Worm (Caenorhabditis elegans) whole organism, L1 larva: ENCODE data around the gene srt-59.

Experiments
- C04F5.9 ChIP-seq: sonication (generic microtip); optimal IDR thresholded peaks from 2 replicates; lab custom pipeline; 2016; ENCODE audit warnings: missing genetic modification characterization, missing compliant biosample characterization
- F16B12.6 ChIP-seq: fragments of 150-350 bp; optimal IDR thresholded peaks from 2 replicates; lab custom pipeline; 2014; ENCODE audit warnings: missing biosample characterization, missing genetic modification characterization
- Y116A8C.19 ChIP-seq: sonication (generic microtip); optimal IDR thresholded peaks from 2 replicates; lab custom pipeline; 2016; ENCODE audit warnings: missing compliant biosample characterization, missing genetic modification characterization, borderline replicate concordance
- ama-1 ChIP-seq: fragments of 150-350 bp; optimal IDR thresholded peaks from 2 replicates; lab custom pipeline; 2014
- ceh-8 ChIP-seq: fragments of 200-800 bp; sonication (Bioruptor generic); optimal IDR thresholded peaks from 2 replicates; lab custom pipeline; 2018; ENCODE audit warnings: mild to moderate bottlenecking, missing genetic modification characterization, moderate library complexity, missing compliant biosample characterization
- ceh-82 ChIP-seq, 3 experiments: fragments of 150-350 bp in 1 of 3; sonication (generic microtip) in 2 of 3; optimal IDR thresholded peaks; 2 replicates each; lab custom pipeline; 2014 to 2017; ENCODE audit warnings: missing biosample characterization in 3 of 3, missing genetic modification characterization in 3 of 3
- ceh-90 ChIP-seq: sonication (generic microtip); optimal IDR thresholded peaks from 2 replicates; lab custom pipeline; 2016; ENCODE audit warnings: missing genetic modification characterization, missing compliant biosample characterization
- dpl-1 ChIP-seq, 3 experiments: fragments of 150-350 bp in 2 of 3; sonication (generic microtip) in 1 of 3; optimal IDR thresholded peaks; 2 replicates each; lab custom pipeline; 2014 to 2017; ENCODE audit warnings: missing biosample characterization in 3 of 3, missing genetic modification characterization in 3 of 3, missing genetic modification reagents in 3 of 3
- dsc-1 ChIP-seq: sonication (generic microtip); optimal IDR thresholded peaks from 2 replicates; lab custom pipeline; 2016; ENCODE audit warnings: mild to moderate bottlenecking, missing genetic modification characterization, missing compliant biosample characterization
- efl-1 ChIP-seq, 4 experiments: fragments of 150-350 bp; optimal IDR thresholded peaks in 3 of 4; peaks in 1 of 4; 1 replicate in 1 of 4; 2 replicates in 3 of 4; lab custom pipeline; 2014; ENCODE audit warnings: missing biosample characterization in 2 of 4, missing genetic modification characterization in 2 of 4, missing genetic modification reagents in 2 of 4
- efl-3 ChIP-seq: fragments of 200-800 bp; sonication (Bioruptor generic); optimal IDR thresholded peaks from 2 replicates; lab custom pipeline; 2018; ENCODE audit warnings: mild to moderate bottlenecking, missing genetic modification characterization, missing compliant biosample characterization
- fkh-10 ChIP-seq: sonication (generic microtip); optimal IDR thresholded peaks from 2 replicates; lab custom pipeline; 2017; ENCODE audit warnings: missing biosample characterization, missing genetic modification reagents, missing genetic modification characterization
- fkh-4 ChIP-seq: sonication (generic microtip); optimal IDR thresholded peaks from 2 replicates; lab custom pipeline; 2016; ENCODE audit warnings: missing compliant biosample characterization, missing genetic modification characterization, borderline replicate concordance
- fkh-8 ChIP-seq: sonication (generic microtip); optimal IDR thresholded peaks from 2 replicates; lab custom pipeline; 2016; ENCODE audit warnings: mild to moderate bottlenecking, missing genetic modification characterization, missing compliant biosample characterization
- fos-1 ChIP-seq: fragments of 150-350 bp; optimal IDR thresholded peaks from 2 replicates; lab custom pipeline; 2014; ENCODE audit warnings: missing biosample characterization, missing genetic modification characterization
- hlh-4 ChIP-seq: sonication (generic microtip); optimal IDR thresholded peaks from 2 replicates; lab custom pipeline; 2016; ENCODE audit warnings: mild to moderate bottlenecking, missing genetic modification characterization, missing compliant biosample characterization
- hpl-2 ChIP-seq: fragments of 150-350 bp; optimal IDR thresholded peaks from 2 replicates; lab custom pipeline; 2014; ENCODE audit warnings: missing biosample characterization, missing genetic modification reagents, missing genetic modification characterization
- lin-14 ChIP-seq: fragments of 200-800 bp; sonication (Bioruptor generic); optimal IDR thresholded peaks from 2 replicates; lab custom pipeline; 2018; ENCODE audit warnings: mild to moderate bottlenecking, missing genetic modification characterization, moderate library complexity, missing compliant biosample characterization
- lin-15B ChIP-seq: fragments of 150-350 bp; sonication (generic microtip); optimal IDR thresholded peaks from 3 replicates; lab custom pipeline; 2014; ENCODE audit warnings: missing biosample characterization, missing genetic modification characterization
- lin-35 ChIP-seq, 2 experiments: fragments of 150-350 bp; optimal IDR thresholded peaks; 2 replicates each; lab custom pipeline; 2014; ENCODE audit warnings: missing biosample characterization in 2 of 2, missing genetic modification characterization in 2 of 2, missing genetic modification reagents in 2 of 2
- lsy-2 ChIP-seq, 2 experiments: fragments of 150-350 bp; optimal IDR thresholded peaks; 2 replicates each; lab custom pipeline; 2014; ENCODE audit warnings: missing biosample characterization in 2 of 2, missing genetic modification characterization in 2 of 2
- mdl-1 ChIP-seq, 2 experiments: fragments of 150-350 bp; optimal IDR thresholded peaks; 2 replicates each; lab custom pipeline; 2014 to 2017; ENCODE audit warnings: missing biosample characterization in 2 of 2, missing genetic modification characterization in 2 of 2, inconsistent platforms in 1 of 2
- mep-1 ChIP-seq: fragments of 150-350 bp; optimal IDR thresholded peaks from 2 replicates; lab custom pipeline; 2014; ENCODE audit warnings: missing biosample characterization, missing genetic modification characterization
- nhr-11 ChIP-seq: fragments of 150-350 bp; optimal IDR thresholded peaks from 2 replicates; lab custom pipeline; 2014; ENCODE audit warnings: missing biosample characterization, missing genetic modification characterization
- nhr-20 ChIP-seq: sonication (generic microtip); optimal IDR thresholded peaks from 2 replicates; lab custom pipeline; 2016; ENCODE audit warnings: mild to moderate bottlenecking, missing genetic modification characterization, missing compliant biosample characterization
- nhr-84 ChIP-seq: sonication (generic microtip); optimal IDR thresholded peaks from 2 replicates; lab custom pipeline; 2017; ENCODE audit warnings: missing biosample characterization, missing genetic modification characterization
- nhr-85 ChIP-seq: sonication (generic microtip); peaks from one replicate; lab custom pipeline; 2016; ENCODE audit warnings: missing genetic modification characterization, inconsistent platforms, missing compliant biosample characterization
- pag-3 ChIP-seq: sonication (generic microtip); optimal IDR thresholded peaks from 2 replicates; lab custom pipeline; 2017; ENCODE audit warnings: missing genetic modification characterization, mild to moderate bottlenecking, missing compliant biosample characterization, antibody characterized with exemption, borderline replicate concordance; ENCODE audit not compliant: insufficient read depth
- sox-4 ChIP-seq: sonication (generic microtip); optimal IDR thresholded peaks from 2 replicates; lab custom pipeline; 2016; ENCODE audit warnings: missing genetic modification characterization, missing compliant biosample characterization
- swsn-7 ChIP-seq: sonication (generic microtip); optimal IDR thresholded peaks from 2 replicates; lab custom pipeline; 2016; ENCODE audit warnings: missing genetic modification characterization, missing compliant biosample characterization
- unc-130 ChIP-seq: fragments of 150-350 bp; optimal IDR thresholded peaks from 2 replicates; lab custom pipeline; 2017; ENCODE audit warnings: missing biosample characterization, missing genetic modification characterization, inconsistent platforms
- unc-62 ChIP-seq: fragments of 150-350 bp; optimal IDR thresholded peaks from 2 replicates; lab custom pipeline; 2014; ENCODE audit warnings: missing biosample characterization, missing genetic modification reagents, missing genetic modification characterization
- unc-98 ChIP-seq: fragments of 200-800 bp; sonication (Bioruptor generic); IDR thresholded peaks from 2 replicates; pipeline ENCODE4 v1.3.6; 2022; ENCODE audit warnings: missing genetic modification characterization, missing compliant biosample characterization
- vab-15 ChIP-seq: sonication (generic microtip); optimal IDR thresholded peaks from 2 replicates; lab custom pipeline; 2017; ENCODE audit warnings: missing genotype, mild to moderate bottlenecking, missing genetic modification characterization, missing compliant biosample characterization
- zip-4 ChIP-seq: fragments of 200-800 bp; sonication (Bioruptor generic); optimal IDR thresholded peaks from 2 replicates; lab custom pipeline; 2018; ENCODE audit warnings: mild to moderate bottlenecking, missing genetic modification characterization, moderate library complexity, missing compliant biosample characterization
- ztf-11 ChIP-seq, 2 experiments: sonication (generic microtip); optimal IDR thresholded peaks; 2 replicates each; lab custom pipeline; 2016 to 2017; ENCODE audit warnings: missing genetic modification characterization in 2 of 2, missing biosample characterization in 1 of 2, missing compliant biosample characterization in 1 of 2

Gene srt-59

DNA sequence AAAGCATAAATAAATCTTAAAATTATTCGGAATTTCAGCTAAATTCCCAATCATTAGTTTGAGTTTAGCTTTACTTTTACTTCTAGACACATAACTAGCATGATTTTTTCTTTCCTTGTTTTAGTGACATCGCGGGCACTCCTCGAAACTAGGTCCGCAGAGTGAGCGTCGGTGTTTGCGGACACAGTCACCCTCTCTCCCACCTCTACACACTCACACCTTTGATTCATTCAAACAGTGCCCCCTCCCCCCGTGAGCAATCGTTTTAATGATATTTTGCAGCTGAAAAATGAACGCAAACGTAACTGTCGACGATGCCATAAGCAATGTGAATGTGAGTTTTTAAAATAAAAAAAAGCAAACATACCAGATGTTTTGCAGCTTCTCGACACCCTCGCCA, 29.0 kb downstream of the srt-59 start, which contains the start of gene gex-2 (continued):
- no peak for TF ChIP-seq swsn-7 (tag; lab: Kevin White, UChicago)
- TF ChIP-seq efl-3 (GFP tag; lab: Kevin White, UChicago) = no peak
- no peak for TF ChIP-seq ztf-11 (tag; optimal IDR thresholded peaks at IDR 0.05; lab: Kevin White, UChicago)
- no peak for TF ChIP-seq unc-98 (GFP tag; lab: Robert Waterston, UW)
- TF ChIP-seq fkh-4 (tag; lab: Kevin White, UChicago) = no peak
- TF ChIP-seq F16B12.6 (tag; lab: Kevin White, UChicago) = peak; percentile 85
- no peak for TF ChIP-seq lsy-2 (tag; optimal IDR thresholded peaks at IDR 0.05; lab: Kevin White, UChicago)

DNA sequence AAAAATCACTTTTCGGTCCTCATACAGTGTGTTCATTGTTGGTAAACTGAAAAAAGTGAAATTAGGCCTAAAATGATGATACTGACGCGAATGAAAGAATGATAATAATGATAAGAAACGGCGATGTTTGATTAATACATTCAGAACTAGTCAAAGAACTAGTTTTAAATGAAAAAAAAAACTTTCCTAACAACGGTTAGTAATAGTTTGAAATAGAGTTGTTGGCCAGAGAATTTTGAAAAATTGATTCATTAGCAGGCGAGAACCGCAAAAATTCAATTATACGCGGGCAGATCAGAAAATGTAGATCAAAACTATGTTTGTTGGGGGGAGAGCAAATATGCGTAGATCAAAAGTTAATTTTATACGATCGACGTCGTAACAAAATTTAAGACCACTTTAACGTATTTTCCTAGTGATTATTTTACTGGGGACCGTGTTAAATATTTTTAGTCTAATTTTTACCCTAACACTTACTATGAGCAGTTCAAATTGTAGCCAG, 30.6 kb downstream of the srt-59 start, which contains the start of gene F56A11.5:
Gene F56A11.5 (minus strand): TSS at position 51 of the 502 bp plus-strand sequence.
- no peak for TF ChIP-seq ceh-90 (tag; lab: Kevin White, UChicago)
- TF ChIP-seq fkh-4 (tag; lab: Kevin White, UChicago) = no peak
- no peak for TF ChIP-seq F16B12.6 (tag; lab: Kevin White, UChicago)

DNA sequence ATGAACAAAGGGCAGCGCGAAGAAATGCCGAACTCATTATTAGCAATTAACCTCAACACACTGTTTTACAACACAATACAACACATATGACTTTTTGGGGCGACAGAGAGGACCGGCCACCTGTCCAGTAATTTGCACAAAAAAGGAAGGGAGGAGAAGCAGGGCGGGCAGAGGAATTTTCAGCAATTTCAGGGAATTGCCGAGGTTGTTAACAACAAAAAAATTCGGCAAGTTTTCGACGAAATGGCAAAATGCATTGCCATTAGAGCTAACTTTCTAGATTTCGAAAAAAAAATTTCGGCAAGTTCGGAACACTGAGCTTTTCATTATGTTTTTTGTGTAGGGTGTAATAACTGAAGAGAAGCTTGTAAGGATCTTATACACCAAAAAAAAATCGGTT, 37.5 kb downstream of the srt-59 start:
- TF ChIP-seq lin-35 (GFP tag; optimal IDR thresholded peaks at IDR 0.05; lab: Kevin White, UChicago) (no peak), fos-1 (tag; lab: Kevin White, UChicago) (no peak), efl-1 (optimal IDR thresholded peaks at IDR 0.05; lab: Kevin White, UChicago) (no peak), efl-1 (GFP tag; optimal IDR thresholded peaks at IDR 0.05 in 1 of 2; lab: Kevin White, UChicago) (peak in 1 of 2 experiments; percentile 35)
- TF ChIP-seq, all 84 proteins: peak for 1

ce11 chrIV:563417-563816, 38.1 kb downstream of the srt-59 start:
- TF ChIP-seq fkh-8 (tag; lab: Kevin White, UChicago) = no peak
- TF ChIP-seq hlh-4 = no peak
- TF ChIP-seq lin-35 (GFP tag; optimal IDR thresholded peaks at IDR 0.05; lab: Kevin White, UChicago) = no peak
- TF ChIP-seq fkh-10 (GFP tag; lab: Kevin White, UChicago) = peak; percentile 24
- TF ChIP-seq lin-14 (GFP tag; lab: Kevin White, UChicago) = peak; percentile 60
- TF ChIP-seq ceh-82 (tag; optimal IDR thresholded peaks at IDR 0.05; lab: Kevin White, UChicago) = peak in 1 of 3 experiments; percentile 16

DNA sequence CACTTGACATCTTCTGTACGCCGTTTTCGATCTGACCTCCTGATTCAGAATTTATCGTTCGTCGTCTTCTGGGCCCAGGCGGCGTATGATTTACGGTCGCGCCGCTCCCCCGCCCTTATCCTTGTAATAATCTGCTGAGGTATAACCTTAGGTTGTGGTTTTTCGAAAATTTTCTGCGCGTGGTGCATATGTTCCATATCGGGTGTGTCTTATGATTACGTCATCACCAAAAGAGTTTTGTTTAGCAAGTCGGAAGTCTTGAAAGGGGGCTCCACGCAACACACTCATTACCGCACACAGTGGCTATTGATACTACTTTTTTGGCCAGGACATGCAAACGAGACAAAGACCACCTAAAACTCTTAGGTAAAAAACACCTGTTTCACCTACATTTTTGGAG, 40.7 kb downstream of the srt-59 start:
- no peak for TF ChIP-seq dsc-1 (tag; lab: Kevin White, UChicago)
- no peak for TF ChIP-seq lin-14 (GFP tag; lab: Kevin White, UChicago)
- no peak for TF ChIP-seq dpl-1 (GFP tag; optimal IDR thresholded peaks at IDR 0.05; lab: Kevin White, UChicago)
- TF ChIP-seq lin-35 (GFP tag; optimal IDR thresholded peaks at IDR 0.05; lab: Kevin White, UChicago) = no peak
- no peak for TF ChIP-seq vab-15 (tag; lab: Kevin White, UChicago)
- TF ChIP-seq zip-4 = no peak
- TF ChIP-seq mep-1 (tag; lab: Kevin White, UChicago) = no peak
- no peak for TF ChIP-seq ceh-90 (tag; lab: Kevin White, UChicago)
- TF ChIP-seq unc-62 (GFP tag; lab: Kevin White, UChicago) = no peak
- TF ChIP-seq fkh-10 (GFP tag; lab: Kevin White, UChicago) = no peak
- TF ChIP-seq sox-4 = no peak
- TF ChIP-seq hlh-4 = no peak
- TF ChIP-seq lin-15B (tag; lab: Kevin White, UChicago) = no peak
- no peak for TF ChIP-seq C04F5.9
- no peak for TF ChIP-seq mdl-1 (tag; optimal IDR thresholded peaks at IDR 0.05; lab: Kevin White, UChicago)
- no peak for TF ChIP-seq nhr-20 (tag; lab: Kevin White, UChicago)
- no peak for TF ChIP-seq ama-1 (lab: Kevin White, UChicago)
- no peak for TF ChIP-seq efl-1 (optimal IDR thresholded peaks at IDR 0.05; lab: Kevin White, UChicago)
- TF ChIP-seq efl-1 (GFP tag; optimal IDR thresholded peaks at IDR 0.05 in 1 of 2; lab: Kevin White, UChicago) = no peak

DNA sequence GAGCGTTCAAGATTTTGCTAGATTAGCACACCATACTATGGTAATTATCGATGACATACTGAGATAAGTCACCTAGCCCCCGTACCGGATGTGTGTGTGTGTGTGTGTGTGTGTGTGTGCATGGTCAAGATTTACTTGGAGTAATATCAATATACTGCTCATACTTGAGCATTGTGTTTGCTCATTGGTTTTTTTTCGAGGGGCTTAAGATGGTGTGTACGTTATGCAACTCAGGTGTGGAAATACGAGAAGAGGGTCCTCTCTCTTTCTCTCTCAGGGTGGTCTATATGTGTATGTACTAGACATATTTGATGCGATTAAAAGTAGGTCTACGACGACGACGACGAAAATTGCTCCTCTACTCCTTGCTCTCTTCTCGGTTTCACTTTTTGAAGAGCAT, 41.2 kb downstream of the srt-59 start:
- TF ChIP-seq nhr-85 (peak; percentile 7), nhr-84 (tag; lab: Kevin White, UChicago) (no peak), ceh-8 (no peak), Y116A8C.19 (tag; lab: Kevin White, UChicago) (no peak), unc-130 (tag; lab: Kevin White, UChicago) (no peak), hpl-2 (no peak), dsc-1 (tag; lab: Kevin White, UChicago) (no peak), nhr-11 (tag; lab: Kevin White, UChicago) (no peak), pag-3 (tag; lab: Kevin White, UChicago) (no peak)
